Comparison of ENCODE assay signal across 3 worm cellular contexts in genomic region chrX:13525094-13525493, ce11.
TF ChIP-seq lines count a peak whose summit lies in the region.

No protein-coding gene starts in this region.

TF ChIP-seq in whole organism, L4 larva, 104 proteins besides CTCF, POLR2A, EP300 and RAD21:
- peak; percentile 67 for TF ChIP-seq aha-1 (tag; lab: Kevin White, UChicago)
- no peak for TF ChIP-seq hlh-11 (tag; optimal IDR thresholded peaks at IDR 0.05; lab: Kevin White, UChicago)

TF ChIP-seq in whole organism, late embryonic, 69 proteins besides CTCF, POLR2A, EP300 and RAD21:
- TF ChIP-seq hlh-30 (tag; optimal IDR thresholded peaks at IDR 0.05; lab: Kevin White, UChicago; ENCODE audit: insufficient read depth) (peak; percentile 16), dmd-4 (tag; optimal IDR thresholded peaks at IDR 0.05; lab: Kevin White, UChicago; ENCODE audit: borderline replicate concordance) (no peak)

TF ChIP-seq in whole organism, mixed stage, embryonic, 35 proteins besides CTCF, POLR2A, EP300 and RAD21:
- TF ChIP-seq zip-8 (tag; optimal IDR thresholded peaks at IDR 0.05; lab: Kevin White, UChicago): peak; percentile 92
- TF ChIP-seq unc-62 (GFP tag; optimal IDR thresholded peaks at IDR 0.05; lab: Kevin White, UChicago): no peak
- peak; percentile 59 for TF ChIP-seq nhr-2 (tag; optimal IDR thresholded peaks at IDR 0.05; lab: Kevin White, UChicago)

Comparison
In these comparisons a context has a peak if more than half of its experiments do, and no peak if none do; other contexts are left out.
1. Of the 7 proteins assayed by ChIP-seq in both whole organism, L4 larva and whole organism, late embryonic: peak only in whole organism, L4 larva: none; only in whole organism, late embryonic: hlh-30; in both: none; in neither: 6.